Worm (Caenorhabditis elegans): ENCODE results near the gene mrpl-10.
A peak's percentile ranks its signal among the peaks of the same experiment; 100 is the strongest.

The mrpl-10 gene

DNA sequence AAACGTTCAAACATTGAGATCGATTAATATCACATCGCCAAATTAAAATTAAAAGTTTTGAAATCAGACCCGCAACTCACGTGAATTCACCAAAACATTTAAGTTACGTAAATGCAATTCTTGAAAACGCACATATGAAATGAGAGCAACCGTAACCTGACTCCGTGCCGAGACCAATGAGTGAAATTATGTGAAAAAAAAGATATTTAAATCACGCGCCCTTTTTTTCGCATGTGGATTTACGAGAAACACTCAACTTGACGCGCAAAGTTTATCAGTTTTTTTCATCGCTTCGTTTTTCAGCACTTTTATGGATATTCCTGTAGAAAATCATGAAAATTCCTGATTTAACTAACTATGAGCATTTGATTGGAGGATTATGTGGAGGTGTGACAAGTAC is 2.3 kb downstream of the mrpl-10 start, which contains the start of the genes gei-14 and slc-25A32 (continued):
- TF ChIP-seq sdz-12 (GFP tag; optimal IDR thresholded peaks at IDR 0.05) (no peak), dve-1 (tag; optimal IDR thresholded peaks at IDR 0.05; ENCODE audit: insufficient read depth) (no peak), lin-38 (GFP tag; IDR thresholded peaks at IDR 0.05) (peak; percentile 57), nhr-28 (tag; optimal IDR thresholded peaks at IDR 0.05) (no peak), gei-8 (GFP tag; optimal IDR thresholded peaks at IDR 0.05) (no peak), ZK337.2 (GFP tag; IDR thresholded peaks at IDR 0.05) (no peak), lin-39 (tag; optimal IDR thresholded peaks at IDR 0.05) (no peak), lsy-2 (tag; optimal IDR thresholded peaks at IDR 0.05) (peak in 1 of 2 experiments; percentile 82), cey-2 (tag; optimal IDR thresholded peaks at IDR 0.05; ENCODE audit: borderline replicate concordance, insufficient read depth) (no peak), fos-1 (tag; optimal IDR thresholded peaks at IDR 0.05) (no peak), nhr-77 (tag; optimal IDR thresholded peaks at IDR 0.05) (no peak), spr-1 (tag; optimal IDR thresholded peaks at IDR 0.05) (no peak), nhr-111 (GFP tag; optimal IDR thresholded peaks at IDR 0.05) (no peak), D1046.2 (GFP tag; IDR thresholded peaks at IDR 0.05) (no peak), mdt-29 (GFP tag; IDR thresholded peaks at IDR 0.05) (no peak), zag-1 (tag; optimal IDR thresholded peaks at IDR 0.05) (no peak), snpc-1.2 (GFP tag; IDR thresholded peaks at IDR 0.05) (no peak), ceh-62 (tag; optimal IDR thresholded peaks at IDR 0.05) (no peak), nhr-41 (GFP tag; IDR thresholded peaks at IDR 0.05) (no peak), aha-1 (tag) (no peak), mxl-2 (GFP tag; conservative IDR thresholded peaks at IDR 0.05) (no peak), nhr-6 (tag; optimal IDR thresholded peaks at IDR 0.05) (peak; percentile 0), T20F7.1 (GFP tag; optimal IDR thresholded peaks at IDR 0.05) (no peak), mxl-3 (GFP tag; optimal IDR thresholded peaks at IDR 0.05) (no peak), dpl-1 (GFP tag; optimal IDR thresholded peaks at IDR 0.05) (peak; percentile 89), pha-4 (GFP tag; IDR thresholded peaks at IDR 0.05) (no peak), pha-4 (tag; optimal IDR thresholded peaks at IDR 0.05) (peak; percentile 12), set-16 (GFP tag; IDR thresholded peaks at IDR 0.05) (no peak), mes-2 (tag; optimal IDR thresholded peaks at IDR 0.05; ENCODE audit: poor library complexity, severe bottlenecking) (peak; percentile 54), fkh-10 (GFP tag; optimal IDR thresholded peaks at IDR 0.05) (no peak), dmd-9 (GFP tag; IDR thresholded peaks at IDR 0.05) (no peak), ceh-44 (GFP tag; IDR thresholded peaks at IDR 0.05) (no peak), ztf-11 (tag; optimal IDR thresholded peaks at IDR 0.05) (no peak), nhr-76 (tag; optimal IDR thresholded peaks at IDR 0.05) (no peak), ceh-32 (tag; optimal IDR thresholded peaks at IDR 0.05; ENCODE audit: poor library complexity) (no peak), daf-12 (tag; optimal IDR thresholded peaks at IDR 0.05) (no peak), unc-130 (GFP tag; optimal IDR thresholded peaks at IDR 0.05) (peak; percentile 65), nhr-25 (tag; optimal IDR thresholded peaks at IDR 0.05; ENCODE audit: borderline replicate concordance, insufficient read depth) (no peak)

DNA sequence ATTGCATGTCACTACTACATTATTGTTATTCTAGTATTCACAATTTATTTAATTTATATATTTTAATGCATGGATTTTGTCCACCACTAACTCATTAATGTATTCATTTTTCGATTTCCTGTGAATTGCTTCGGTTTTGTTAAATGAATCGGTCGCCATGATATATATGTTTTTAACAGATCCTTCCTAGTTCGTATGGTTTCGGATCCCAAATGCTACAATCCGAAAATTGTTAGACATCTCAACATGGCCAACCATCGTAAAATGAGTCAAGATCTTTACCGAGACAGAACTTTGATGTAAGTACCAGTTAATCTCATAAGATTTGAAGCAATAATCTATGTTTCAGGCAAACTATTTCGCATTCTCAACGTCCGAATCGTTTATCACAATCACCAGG is 5.3 kb downstream of the mrpl-10 start:
- TF ChIP-seq dpl-1 (GFP tag; optimal IDR thresholded peaks at IDR 0.05) (no peak), unc-62 (GFP tag; optimal IDR thresholded peaks at IDR 0.05 in 1 of 2) (peak in 1 of 2 experiments; percentile 93), unc-62 (tag; optimal IDR thresholded peaks at IDR 0.05) (no peak), lin-38 (GFP tag; IDR thresholded peaks at IDR 0.05) (0 out of 2 replicates have a peak, but pooled peaks have one; percentile 34), spr-1 (tag; optimal IDR thresholded peaks at IDR 0.05) (no peak)
